Worm (Caenorhabditis elegans) whole organism, L4 larva: Measurements from ENCODE around the gene T06C12.12.

ENCODE experiments used
- F37D6.2 ChIP-seq: sonication (generic microtip); optimal IDR thresholded peaks from 2 replicates; lab custom pipeline; 2016; ENCODE audit warnings: mild to moderate bottlenecking, missing genetic modification characterization, missing compliant biosample characterization
- ceh-82 ChIP-seq: sonication (generic microtip); optimal IDR thresholded peaks from 2 replicates; lab custom pipeline; 2017; ENCODE audit warnings: missing biosample characterization, missing genetic modification characterization
- daf-12 ChIP-seq: fragments of 150-350 bp; optimal IDR thresholded peaks from 2 replicates; lab custom pipeline; 2014; ENCODE audit warnings: missing biosample characterization, missing genetic modification reagents, missing genetic modification characterization
- dpl-1 ChIP-seq: fragments of 150-350 bp; optimal IDR thresholded peaks from 2 replicates; lab custom pipeline; 2014; ENCODE audit warnings: missing biosample characterization, missing genetic modification reagents, missing genetic modification characterization
- mdl-1 ChIP-seq, 2 experiments: fragments of 150-350 bp in 1 of 2; sonication (generic microtip) in 1 of 2; optimal IDR thresholded peaks; 2 replicates each; lab custom pipeline; 2014 to 2017; ENCODE audit warnings: missing biosample characterization in 2 of 2, missing genetic modification characterization in 2 of 2
- snpc-4 ChIP-seq: fragments of 150-350 bp; optimal IDR thresholded peaks from 2 replicates; lab custom pipeline; 2014; ENCODE audit warnings: missing biosample characterization, missing genetic modification characterization
- unc-62 ChIP-seq, 3 experiments: fragments of 150-350 bp in 1 of 3; sonication (generic microtip); optimal IDR thresholded peaks in 2 of 3; peaks in 1 of 3; 1 replicate in 1 of 3; 2 replicates in 2 of 3; lab custom pipeline; 2014 to 2017; ENCODE audit warnings: missing biosample characterization in 3 of 3, missing genetic modification characterization in 3 of 3, missing genetic modification reagents in 3 of 3, missing genotype in 1 of 3

- no peak for TF ChIP-seq F37D6.2 (tag; lab: Kevin White, UChicago)
- TF ChIP-seq daf-12 (tag; lab: Kevin White, UChicago) = no peak
- TF ChIP-seq unc-62 (GFP tag; optimal IDR thresholded peaks at IDR 0.05 in 1 of 2; lab: Kevin White, UChicago) = no peak
- TF ChIP-seq unc-62 (tag; optimal IDR thresholded peaks at IDR 0.05; lab: Kevin White, UChicago) = no peak
- no peak for TF ChIP-seq mdl-1 (tag; optimal IDR thresholded peaks at IDR 0.05; lab: Kevin White, UChicago)
- TF ChIP-seq dpl-1 (GFP tag; lab: Kevin White, UChicago) = no peak
- TF ChIP-seq ceh-82 (tag; lab: Kevin White, UChicago) = no peak
- no peak for TF ChIP-seq snpc-4 (tag; lab: Kevin White, UChicago)
Observed at ce11 chrV:15896671-15897070, 4.8 kb downstream of the T06C12.12 start, which contains the start of gene nhr-213.
